Fruit fly (Drosophila melanogaster) whole organism, pupa: ENCODE data around the gene D12.

Experiments
- EcR ChIP-seq: fragments of 200-800 bp; sonication (Bioruptor generic); optimal IDR thresholded peaks from 3 replicates; lab custom pipeline; 2019; ENCODE audit warnings: missing biosample characterization, missing genetic modification characterization, mild to moderate bottlenecking, moderate library complexity, missing genetic modification reagents
- Pif1A ChIP-seq: fragments of 200-800 bp; sonication (Bioruptor generic); optimal IDR thresholded peaks from 3 replicates; lab custom pipeline; 2016; ENCODE audit warnings: missing biosample characterization, missing genetic modification characterization
- fd96Ca ChIP-seq: fragments of 200-800 bp; sonication (Bioruptor generic); IDR thresholded peaks from 3 replicates; pipeline ENCODE4 v1.3.6; 2022; ENCODE audit warnings: missing biosample characterization, missing genetic modification characterization

dm6 chr2L:8418113-8418885, 18.9 kb downstream of the D12 start:
- no peak for TF ChIP-seq EcR
- TF ChIP-seq Pif1A (GFP tag; lab: Kevin White, UChicago): no peak
- no peak for TF ChIP-seq fd96Ca (GFP tag; lab: Robert Waterston, UW)
